In the genomic region with DNA sequence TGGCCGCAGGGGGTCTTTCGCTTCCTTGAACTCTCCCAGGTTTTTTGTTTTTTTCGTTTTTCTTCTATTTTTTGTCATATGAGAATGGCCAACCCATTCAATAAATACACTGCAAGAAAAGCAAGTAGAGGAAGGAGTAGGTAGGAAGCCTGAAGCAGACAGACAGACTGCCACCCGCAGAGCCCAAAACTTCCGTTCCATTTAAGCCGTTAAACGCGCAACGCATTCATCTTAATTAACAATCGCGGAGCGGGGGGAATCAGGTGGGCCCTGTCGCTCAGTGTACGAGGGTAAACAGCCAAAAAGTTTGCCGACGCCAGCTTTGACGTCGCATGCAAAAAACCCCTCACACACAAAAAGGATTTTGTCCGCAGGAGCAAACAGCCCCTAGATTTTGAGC, we compare ENCODE assay signal across 3 fruit fly cellular contexts.
TF ChIP-seq lines count a peak whose summit lies in the region.

No protein-coding gene starts in this region.

- no peak for TF ChIP-seq CTCF in whole organism, embryonic (GFP tag; optimal IDR thresholded peaks at IDR 0.05; lab: Kevin White, UChicago)

TF ChIP-seq in whole organism, embryonic, 481 proteins besides CTCF, POLR2A, EP300 and RAD21 (continues in another document):
- TF ChIP-seq dan (GFP tag; IDR thresholded peaks at IDR 0.05; lab: Robert Waterston, UW) (0 out of 2 replicates have a peak, but pooled peaks have one; percentile 17), Ets65A (GFP tag; lab: Kevin White, UChicago) (peak; percentile 96), CG11085 (GFP tag; IDR thresholded peaks at IDR 0.05; lab: Robert Waterston, UW) (peak; percentile 62), CG11456 (GFP tag; IDR thresholded peaks at IDR 0.05; lab: Robert Waterston, UW) (peak; percentile 75; the same call in 2 of the 3 replicates), eyg (GFP tag; optimal IDR thresholded peaks at IDR 0.05; lab: Kevin White, UChicago) (peak; percentile 31), CG11093 (GFP tag; IDR thresholded peaks at IDR 0.05; lab: Robert Waterston, UW) (0 out of 3 replicates have a peak, but pooled peaks have one; percentile 17), CG7556 (GFP tag; optimal IDR thresholded peaks at IDR 0.05; lab: Kevin White, UChicago) (peak; percentile 17), CG5245 (GFP tag; optimal IDR thresholded peaks at IDR 0.05; lab: Kevin White, UChicago) (peak; percentile 13), org-1 (GFP tag; optimal IDR thresholded peaks at IDR 0.05; lab: Kevin White, UChicago) (peak; percentile 4), D19A (tag; optimal IDR thresholded peaks at IDR 0.05; lab: Kevin White, UChicago) (no peak), pho (GFP tag; optimal IDR thresholded peaks at IDR 0.05; lab: Kevin White, UChicago) (peak; percentile 38), Awh (GFP tag; IDR thresholded peaks at IDR 0.05; lab: Robert Waterston, UW) (peak; percentile 17; the same call in 1 of the 2 replicates), CG2712 (tag; optimal IDR thresholded peaks at IDR 0.05; lab: Kevin White, UChicago) (peak; percentile 16), Hmr (GFP tag; optimal IDR thresholded peaks at IDR 0.05; lab: Kevin White, UChicago) (peak; percentile 15), zfh2 (GFP tag; optimal IDR thresholded peaks at IDR 0.05; lab: Kevin White, UChicago) (peak; percentile 16), p53 (GFP tag; optimal IDR thresholded peaks at IDR 0.05; lab: Kevin White, UChicago) (no peak), CG5953 (GFP tag; IDR thresholded peaks at IDR 0.05; lab: Robert Waterston, UW) (peak; percentile 49; the same call in 1 of the 2 replicates), CG17912 (GFP tag; optimal IDR thresholded peaks at IDR 0.05; lab: Kevin White, UChicago) (no peak), lab (GFP tag; optimal IDR thresholded peaks at IDR 0.05; lab: Kevin White, UChicago) (peak; percentile 51), seq (GFP tag; IDR thresholded peaks at IDR 0.05; lab: Robert Waterston, UW) (peak; percentile 70), Oaz (GFP tag; IDR thresholded peaks at IDR 0.05; lab: Robert Waterston, UW) (peak; percentile 30; the same call in 1 of the 2 replicates), Dp (GFP tag; optimal IDR thresholded peaks at IDR 0.05; lab: Kevin White, UChicago) (no peak), Rfx (GFP tag; IDR thresholded peaks at IDR 0.05; lab: Robert Waterston, UW) (peak; percentile 67), tna (GFP tag; IDR thresholded peaks at IDR 0.05; lab: Robert Waterston, UW; ENCODE audit: partially characterized antibody) (no peak), Sox102F (GFP tag; optimal IDR thresholded peaks at IDR 0.05; lab: Kevin White, UChicago) (peak; percentile 22), CG4404 (GFP tag; IDR thresholded peaks at IDR 0.05; lab: Robert Waterston, UW) (0 out of 2 replicates have a peak, but pooled peaks have one; percentile 15), CG10366 (GFP tag; IDR thresholded peaks at IDR 0.05; lab: Robert Waterston, UW) (peak; percentile 48)

TF ChIP-seq in whole organism, prepupa, 60 proteins besides CTCF, POLR2A, EP300 and RAD21:
- TF ChIP-seq Lpt (GFP tag; optimal IDR thresholded peaks at IDR 0.05; lab: Kevin White, UChicago) (no peak), CG6163 (GFP tag; IDR thresholded peaks at IDR 0.05; lab: Robert Waterston, UW) (peak; percentile 5; the same call in 1 of the 3 replicates), lz (GFP tag; optimal IDR thresholded peaks at IDR 0.05; lab: Kevin White, UChicago) (peak; percentile 13), CG31627 (GFP tag; optimal IDR thresholded peaks at IDR 0.05; lab: Kevin White, UChicago) (peak; percentile 26), svp (GFP tag; lab: Kevin White, UChicago) (peak; percentile 35)

TF ChIP-seq in whole organism, wandering third instar larva, 38 proteins besides CTCF, POLR2A, EP300 and RAD21:
- TF ChIP-seq foxo (GFP tag; optimal IDR thresholded peaks at IDR 0.05; lab: Kevin White, UChicago) (peak in 1 of 2 experiments; percentile 23), jim (GFP tag; optimal IDR thresholded peaks at IDR 0.05; lab: Kevin White, UChicago) (no peak), fru (GFP tag; optimal IDR thresholded peaks at IDR 0.05; lab: Kevin White, UChicago) (peak; percentile 40)
TF ChIP-seq in whole organism, wandering third instar larva: peak in this region for 2.

Comparison
In these comparisons a context has a peak if more than half of its experiments do, and no peak if none do; other contexts are left out.
1. Of the 7 proteins assayed by ChIP-seq in both whole organism, embryonic and whole organism, prepupa: peak only in whole organism, embryonic: CG16779, Gug and Sox102F; only in whole organism, prepupa: none; in both: none; in neither: 4.